Worm (Caenorhabditis elegans) whole organism, midembryonic: ENCODE measurements around the gene C37C3.2.

Source experiments
- T22C8.4 ChIP-seq: fragments of 200-800 bp; sonication (Bioruptor generic); IDR thresholded peaks from 2 replicates; pipeline ENCODE4 v1.3.6; 2022; ENCODE audit warnings: missing genetic modification characterization, missing compliant biosample characterization
- cog-1 ChIP-seq: sonication (generic microtip); optimal IDR thresholded peaks from 2 replicates; lab custom pipeline; 2016; ENCODE audit warnings: missing genetic modification characterization, missing compliant biosample characterization
- flt-1 ChIP-seq: fragments of 200-800 bp; sonication (Bioruptor generic); IDR thresholded peaks from 2 replicates; pipeline ENCODE4 v1.3.6; 2022; ENCODE audit warnings: missing genetic modification characterization, missing compliant biosample characterization
- klf-2 ChIP-seq: fragments of 200-800 bp; sonication (Bioruptor generic); conservative IDR thresholded peaks from 2 replicates; pipeline ENCODE4 v1.3.6; 2022; ENCODE audit warnings: missing genetic modification reagents, missing genetic modification characterization, missing compliant biosample characterization
- med-1 ChIP-seq: sonication (generic microtip); optimal IDR thresholded peaks from 2 replicates; lab custom pipeline; 2017; ENCODE audit warnings: missing genetic modification characterization, mild to moderate bottlenecking, missing compliant biosample characterization, antibody characterized with exemption, missing genetic modification reagents; ENCODE audit not compliant: insufficient read depth
- ref-1 ChIP-seq: fragments of 200-800 bp; sonication (Bioruptor generic); conservative IDR thresholded peaks from 2 replicates; pipeline ENCODE4 v1.3.6; 2022; ENCODE audit warnings: missing genetic modification reagents, missing genetic modification characterization, missing compliant biosample characterization
- tab-1 ChIP-seq: fragments of 200-800 bp; sonication (Bioruptor generic); IDR thresholded peaks from 2 replicates; pipeline ENCODE4 v1.3.6; 2022; ENCODE audit warnings: missing genetic modification characterization, missing compliant biosample characterization
- ztf-23 ChIP-seq: fragments of 200-800 bp; sonication (Bioruptor generic); IDR thresholded peaks from 2 replicates; pipeline ENCODE4 v1.3.6; 2022; ENCODE audit warnings: missing genetic modification reagents, missing genetic modification characterization, missing compliant biosample characterization
- ztf-29 ChIP-seq: fragments of 200-800 bp; sonication (Bioruptor generic); IDR thresholded peaks from 2 replicates; pipeline ENCODE4 v1.3.6; 2022; ENCODE audit warnings: missing genetic modification reagents, missing genetic modification characterization, missing compliant biosample characterization

C37C3.2 gene

ce11 chrV:7839485-7839884, 16.3 kb upstream of the C37C3.2 start, which contains the start of gene C37C3.12:
Gene C37C3.12 (minus strand): TSS chrV:7839585.
- no peak for TF ChIP-seq ztf-23 (GFP tag; lab: Robert Waterston, UW)
- no peak for TF ChIP-seq ref-1 (GFP tag; lab: Robert Waterston, UW)
- no peak for TF ChIP-seq ztf-29 (GFP tag; lab: Robert Waterston, UW)
- no peak for TF ChIP-seq med-1 (GFP tag; lab: Kevin White, UChicago)
- no peak for TF ChIP-seq klf-2 (GFP tag; lab: Robert Waterston, UW)
- no peak for TF ChIP-seq flt-1
- no peak for TF ChIP-seq tab-1
- no peak for TF ChIP-seq cog-1 (tag; lab: Kevin White, UChicago)
- TF ChIP-seq T22C8.4 (GFP tag; lab: Robert Waterston, UW) = no peak

ce11 chrV:7842228-7842627, 13.5 kb upstream of the C37C3.2 start, which contains the start of gene grd-8:
Gene grd-8 (plus strand): TSS chrV:7842528.
- TF ChIP-seq tab-1 (no peak), klf-2 (GFP tag; lab: Robert Waterston, UW) (no peak), ref-1 (GFP tag; lab: Robert Waterston, UW) (no peak), cog-1 (tag; lab: Kevin White, UChicago) (no peak), med-1 (GFP tag; lab: Kevin White, UChicago) (no peak), T22C8.4 (GFP tag; lab: Robert Waterston, UW) (no peak), ztf-29 (GFP tag; lab: Robert Waterston, UW) (no peak), flt-1 (no peak), ztf-23 (GFP tag; lab: Robert Waterston, UW) (no peak)

- TF ChIP-seq med-1 (GFP tag; lab: Kevin White, UChicago) (no peak), flt-1 (no peak)
Observed at ce11 chrV:7847170-7847569, 8.6 kb upstream of the C37C3.2 start, which contains the start of gene memo-1. Gene memo-1 (minus strand): TSS chrV:7847171.

- TF ChIP-seq klf-2 (GFP tag; lab: Robert Waterston, UW) = no peak
- no peak for TF ChIP-seq cog-1 (tag; lab: Kevin White, UChicago)
- no peak for TF ChIP-seq T22C8.4 (GFP tag; lab: Robert Waterston, UW)
- no peak for TF ChIP-seq med-1 (GFP tag; lab: Kevin White, UChicago)
Observed at ce11 chrV:7847687-7848086, 8.1 kb upstream of the C37C3.2 start.

- TF ChIP-seq T22C8.4 (GFP tag; lab: Robert Waterston, UW) (no peak), cog-1 (tag; lab: Kevin White, UChicago) (peak; percentile 1)
Observed at ce11 chrV:7848251-7848650, 7.5 kb upstream of the C37C3.2 start.

- TF ChIP-seq med-1 (GFP tag; lab: Kevin White, UChicago) (no peak), flt-1 (no peak), T22C8.4 (GFP tag; lab: Robert Waterston, UW) (no peak), klf-2 (GFP tag; lab: Robert Waterston, UW) (no peak), ztf-29 (GFP tag; lab: Robert Waterston, UW) (no peak), ref-1 (GFP tag; lab: Robert Waterston, UW) (no peak), cog-1 (tag; lab: Kevin White, UChicago) (no peak)
Observed at ce11 chrV:7852078-7852477, 3.7 kb upstream of the C37C3.2 start.

ce11 chrV:7853900-7854299, 1.8 kb upstream of the C37C3.2 start:
- TF ChIP-seq ref-1 (GFP tag; lab: Robert Waterston, UW) = no peak
- no peak for TF ChIP-seq flt-1

- TF ChIP-seq med-1 (GFP tag; lab: Kevin White, UChicago) (no peak), ztf-23 (GFP tag; lab: Robert Waterston, UW) (no peak), tab-1 (0 out of 2 replicates have a peak, but pooled peaks have one; percentile 42), flt-1 (0 out of 2 replicates have a peak, but pooled peaks have one; percentile 49), cog-1 (tag; lab: Kevin White, UChicago) (peak; percentile 30)
Observed at ce11 chrV:7854603-7855002, 1.1 kb upstream of the C37C3.2 start, which contains the start of the genes C37C3.9 and C37C3.18. Gene C37C3.9 (minus strand): TSS chrV:7854700. Gene C37C3.18 (plus strand): TSS chrV:7854993.

- no peak for TF ChIP-seq ref-1 (GFP tag; lab: Robert Waterston, UW)
- no peak for TF ChIP-seq tab-1
- no peak for TF ChIP-seq klf-2 (GFP tag; lab: Robert Waterston, UW)
- no peak for TF ChIP-seq flt-1
- no peak for TF ChIP-seq ztf-29 (GFP tag; lab: Robert Waterston, UW)
- no peak for TF ChIP-seq med-1 (GFP tag; lab: Kevin White, UChicago)
- no peak for TF ChIP-seq ztf-23 (GFP tag; lab: Robert Waterston, UW)
- no peak for TF ChIP-seq cog-1 (tag; lab: Kevin White, UChicago)
- no peak for TF ChIP-seq T22C8.4 (GFP tag; lab: Robert Waterston, UW)
Observed at ce11 chrV:7856641-7857040, 897 bp downstream of the C37C3.2 start.

ce11 chrV:7857931-7858330, 2.2 kb downstream of the C37C3.2 start, which contains the start of gene C37C3.1:
Gene C37C3.1 (plus strand): TSS chrV:7857963.
- TF ChIP-seq flt-1 (no peak), tab-1 (no peak), ref-1 (GFP tag; lab: Robert Waterston, UW) (no peak), ztf-23 (GFP tag; lab: Robert Waterston, UW) (no peak), cog-1 (tag; lab: Kevin White, UChicago) (no peak), ztf-29 (GFP tag; lab: Robert Waterston, UW) (no peak), med-1 (GFP tag; lab: Kevin White, UChicago) (no peak), T22C8.4 (GFP tag; lab: Robert Waterston, UW) (no peak), klf-2 (GFP tag; lab: Robert Waterston, UW) (no peak)
